Worm (Caenorhabditis elegans) whole organism, L1 larva: ENCODE results near the gene Y48G9A.6.

Experiments used
- C34B4.2 ChIP-seq: sonication (generic microtip); optimal IDR thresholded peaks from 2 replicates; lab custom pipeline; 2017; ENCODE audit warnings: mild to moderate bottlenecking, missing genetic modification characterization, missing compliant biosample characterization
- Y116A8C.19 ChIP-seq: sonication (generic microtip); optimal IDR thresholded peaks from 2 replicates; lab custom pipeline; 2016; ENCODE audit warnings: missing compliant biosample characterization, missing genetic modification characterization, borderline replicate concordance
- alr-1 ChIP-seq: fragments of 200-800 bp; sonication (Bioruptor generic); optimal IDR thresholded peaks from 2 replicates; lab custom pipeline; 2018; ENCODE audit warnings: borderline replicate concordance, mild to moderate bottlenecking, missing genetic modification characterization, missing compliant biosample characterization
- ama-1 ChIP-seq: fragments of 150-350 bp; optimal IDR thresholded peaks from 2 replicates; lab custom pipeline; 2014
- blmp-1 ChIP-seq: fragments of 150-350 bp; optimal IDR thresholded peaks from 2 replicates; lab custom pipeline; 2014; ENCODE audit warnings: missing biosample characterization, missing genetic modification characterization
- ceh-63 ChIP-seq: fragments of 200-800 bp; sonication (Bioruptor generic); optimal IDR thresholded peaks from 2 replicates; lab custom pipeline; 2018; ENCODE audit warnings: mild to moderate bottlenecking, missing genetic modification characterization, missing compliant biosample characterization
- ceh-82 ChIP-seq, 3 experiments: fragments of 150-350 bp in 1 of 3; sonication (generic microtip) in 2 of 3; optimal IDR thresholded peaks; 2 replicates each; lab custom pipeline; 2014 to 2017; ENCODE audit warnings: missing biosample characterization in 3 of 3, missing genetic modification characterization in 3 of 3
- ceh-90 ChIP-seq: sonication (generic microtip); optimal IDR thresholded peaks from 2 replicates; lab custom pipeline; 2016; ENCODE audit warnings: missing genetic modification characterization, missing compliant biosample characterization
- dsc-1 ChIP-seq: sonication (generic microtip); optimal IDR thresholded peaks from 2 replicates; lab custom pipeline; 2016; ENCODE audit warnings: mild to moderate bottlenecking, missing genetic modification characterization, missing compliant biosample characterization
- efl-1 ChIP-seq, 4 experiments: fragments of 150-350 bp; optimal IDR thresholded peaks in 3 of 4; peaks in 1 of 4; 1 replicate in 1 of 4; 2 replicates in 3 of 4; lab custom pipeline; 2014; ENCODE audit warnings: missing biosample characterization in 2 of 4, missing genetic modification characterization in 2 of 4, missing genetic modification reagents in 2 of 4
- efl-3 ChIP-seq: fragments of 200-800 bp; sonication (Bioruptor generic); optimal IDR thresholded peaks from 2 replicates; lab custom pipeline; 2018; ENCODE audit warnings: mild to moderate bottlenecking, missing genetic modification characterization, missing compliant biosample characterization
- egl-13 ChIP-seq: sonication (generic microtip); optimal IDR thresholded peaks from 2 replicates; lab custom pipeline; 2016; ENCODE audit warnings: missing genotype, missing genetic modification reagents, missing genetic modification characterization, missing compliant biosample characterization
- elt-2 ChIP-seq: sonication (generic microtip); optimal IDR thresholded peaks from 2 replicates; lab custom pipeline; 2016; ENCODE audit warnings: missing genetic modification characterization, mild to moderate bottlenecking, inconsistent platforms, missing compliant biosample characterization, missing genetic modification reagents
- elt-3 ChIP-seq, 6 experiments: fragments of 150-350 bp in 1 of 6; sonication (generic microtip); optimal IDR thresholded peaks; 2 replicates each; lab custom pipeline; 2017 to 2018; ENCODE audit warnings: missing biosample characterization in 6 of 6, missing genetic modification characterization in 6 of 6, inconsistent platforms in 1 of 6
- ets-5 ChIP-seq: fragments of 200-800 bp; sonication (Bioruptor generic); IDR thresholded peaks from 2 replicates; pipeline ENCODE4 v1.3.6; 2022; ENCODE audit warnings: missing genetic modification characterization, missing compliant biosample characterization
- fkh-10 ChIP-seq: sonication (generic microtip); optimal IDR thresholded peaks from 2 replicates; lab custom pipeline; 2017; ENCODE audit warnings: missing biosample characterization, missing genetic modification reagents, missing genetic modification characterization
- fkh-4 ChIP-seq: sonication (generic microtip); optimal IDR thresholded peaks from 2 replicates; lab custom pipeline; 2016; ENCODE audit warnings: missing compliant biosample characterization, missing genetic modification characterization, borderline replicate concordance
- fkh-8 ChIP-seq: sonication (generic microtip); optimal IDR thresholded peaks from 2 replicates; lab custom pipeline; 2016; ENCODE audit warnings: mild to moderate bottlenecking, missing genetic modification characterization, missing compliant biosample characterization
- fos-1 ChIP-seq: fragments of 150-350 bp; optimal IDR thresholded peaks from 2 replicates; lab custom pipeline; 2014; ENCODE audit warnings: missing biosample characterization, missing genetic modification characterization
- hlh-17 ChIP-seq: fragments of 200-800 bp; sonication (Bioruptor generic); optimal IDR thresholded peaks from 2 replicates; lab custom pipeline; 2018; ENCODE audit warnings: missing genetic modification characterization, mild to moderate bottlenecking, missing compliant biosample characterization, moderate library complexity, borderline replicate concordance
- isw-1 ChIP-seq: fragments of 200-800 bp; sonication (Bioruptor generic); IDR thresholded peaks from 2 replicates; pipeline ENCODE4 v1.3.6; 2022; ENCODE audit warnings: missing genetic modification characterization, missing compliant biosample characterization
- jun-1 ChIP-seq: fragments of 150-350 bp; optimal IDR thresholded peaks from 2 replicates; lab custom pipeline; 2014; ENCODE audit warnings: missing biosample characterization, missing genetic modification reagents, missing genetic modification characterization
- lin-13 ChIP-seq: fragments of 150-350 bp; optimal IDR thresholded peaks from 2 replicates; lab custom pipeline; 2014; ENCODE audit warnings: missing biosample characterization, missing genetic modification reagents, missing genetic modification characterization
- lin-14 ChIP-seq: fragments of 200-800 bp; sonication (Bioruptor generic); optimal IDR thresholded peaks from 2 replicates; lab custom pipeline; 2018; ENCODE audit warnings: mild to moderate bottlenecking, missing genetic modification characterization, moderate library complexity, missing compliant biosample characterization
- lin-15B ChIP-seq: fragments of 150-350 bp; sonication (generic microtip); optimal IDR thresholded peaks from 3 replicates; lab custom pipeline; 2014; ENCODE audit warnings: missing biosample characterization, missing genetic modification characterization
- lin-35 ChIP-seq, 2 experiments: fragments of 150-350 bp; optimal IDR thresholded peaks; 2 replicates each; lab custom pipeline; 2014; ENCODE audit warnings: missing biosample characterization in 2 of 2, missing genetic modification characterization in 2 of 2, missing genetic modification reagents in 2 of 2
- mdl-1 ChIP-seq, 2 experiments: fragments of 150-350 bp; optimal IDR thresholded peaks; 2 replicates each; lab custom pipeline; 2014 to 2017; ENCODE audit warnings: missing biosample characterization in 2 of 2, missing genetic modification characterization in 2 of 2, inconsistent platforms in 1 of 2
- mef-2 ChIP-seq: fragments of 150-350 bp; optimal IDR thresholded peaks from 2 replicates; lab custom pipeline; 2014; ENCODE audit warnings: missing biosample characterization, missing genetic modification characterization
- mep-1 ChIP-seq: fragments of 150-350 bp; optimal IDR thresholded peaks from 2 replicates; lab custom pipeline; 2014; ENCODE audit warnings: missing biosample characterization, missing genetic modification characterization
- nhr-12 ChIP-seq: sonication (generic microtip); optimal IDR thresholded peaks from 2 replicates; lab custom pipeline; 2017; ENCODE audit warnings: missing biosample characterization, missing genetic modification characterization
- nhr-20 ChIP-seq: sonication (generic microtip); optimal IDR thresholded peaks from 2 replicates; lab custom pipeline; 2016; ENCODE audit warnings: mild to moderate bottlenecking, missing genetic modification characterization, missing compliant biosample characterization
- nhr-28 ChIP-seq: fragments of 150-350 bp; optimal IDR thresholded peaks from 2 replicates; lab custom pipeline; 2014; ENCODE audit warnings: missing biosample characterization, missing genetic modification characterization
- nhr-47 ChIP-seq: sonication (generic microtip); optimal IDR thresholded peaks from 2 replicates; lab custom pipeline; 2016; ENCODE audit warnings: mild to moderate bottlenecking, missing genetic modification characterization, moderate library complexity, missing compliant biosample characterization
- nhr-71 ChIP-seq: sonication (generic microtip); optimal IDR thresholded peaks from 2 replicates; lab custom pipeline; 2016; ENCODE audit warnings: mild to moderate bottlenecking, missing genetic modification characterization, moderate library complexity, missing compliant biosample characterization
- nhr-77 ChIP-seq: fragments of 150-350 bp; optimal IDR thresholded peaks from 2 replicates; lab custom pipeline; 2014; ENCODE audit warnings: missing biosample characterization, missing genetic modification characterization
- nhr-84 ChIP-seq: sonication (generic microtip); optimal IDR thresholded peaks from 2 replicates; lab custom pipeline; 2017; ENCODE audit warnings: missing biosample characterization, missing genetic modification characterization
- nhr-85 ChIP-seq: sonication (generic microtip); peaks from one replicate; lab custom pipeline; 2016; ENCODE audit warnings: missing genetic modification characterization, inconsistent platforms, missing compliant biosample characterization
- nhr-90 ChIP-seq: sonication (generic microtip); optimal IDR thresholded peaks from 2 replicates; lab custom pipeline; 2016; ENCODE audit warnings: mild to moderate bottlenecking, missing genetic modification characterization, missing compliant biosample characterization; ENCODE audit not compliant: poor library complexity
- pag-3 ChIP-seq: sonication (generic microtip); optimal IDR thresholded peaks from 2 replicates; lab custom pipeline; 2017; ENCODE audit warnings: missing genetic modification characterization, mild to moderate bottlenecking, missing compliant biosample characterization, antibody characterized with exemption, borderline replicate concordance; ENCODE audit not compliant: insufficient read depth
- pqm-1 ChIP-seq: sonication (generic microtip); optimal IDR thresholded peaks from 3 replicates; lab custom pipeline; 2017; ENCODE audit warnings: missing biosample characterization, missing genetic modification characterization
- skn-1 ChIP-seq: fragments of 150-350 bp; optimal IDR thresholded peaks from 2 replicates; lab custom pipeline; 2014; ENCODE audit warnings: missing biosample characterization, missing genetic modification characterization
- snpc-4 ChIP-seq: fragments of 150-350 bp; optimal IDR thresholded peaks from 2 replicates; lab custom pipeline; 2014; ENCODE audit warnings: missing biosample characterization, missing genetic modification characterization
- sox-4 ChIP-seq: sonication (generic microtip); optimal IDR thresholded peaks from 2 replicates; lab custom pipeline; 2016; ENCODE audit warnings: missing genetic modification characterization, missing compliant biosample characterization
- sptf-1 ChIP-seq: fragments of 150-350 bp; optimal IDR thresholded peaks from 2 replicates; lab custom pipeline; 2014; ENCODE audit warnings: missing biosample characterization, missing genetic modification characterization
- sup-37 ChIP-seq: fragments of 200-800 bp; sonication (Bioruptor generic); optimal IDR thresholded peaks from 2 replicates; lab custom pipeline; 2018; ENCODE audit warnings: mild to moderate bottlenecking, missing genetic modification characterization, missing compliant biosample characterization
- tbx-2 ChIP-seq: sonication (generic microtip); optimal IDR thresholded peaks from 2 replicates; lab custom pipeline; 2016; ENCODE audit warnings: missing genetic modification characterization, missing compliant biosample characterization
- tlp-1 ChIP-seq: fragments of 150-350 bp; optimal IDR thresholded peaks from 2 replicates; lab custom pipeline; 2014; ENCODE audit warnings: missing biosample characterization, missing genetic modification characterization
- unc-30 ChIP-seq: sonication (generic microtip); optimal IDR thresholded peaks from 2 replicates; lab custom pipeline; 2017; ENCODE audit warnings: missing biosample characterization, missing genetic modification characterization
- xbp-1 ChIP-seq: sonication (generic microtip); optimal IDR thresholded peaks from 2 replicates; lab custom pipeline; 2016; ENCODE audit warnings: missing genetic modification characterization, missing compliant biosample characterization
- zag-1 ChIP-seq: fragments of 150-350 bp; optimal IDR thresholded peaks from 2 replicates; lab custom pipeline; 2014; ENCODE audit warnings: missing biosample characterization, missing genetic modification characterization
- zip-4 ChIP-seq: fragments of 200-800 bp; sonication (Bioruptor generic); optimal IDR thresholded peaks from 2 replicates; lab custom pipeline; 2018; ENCODE audit warnings: mild to moderate bottlenecking, missing genetic modification characterization, moderate library complexity, missing compliant biosample characterization
- ztf-11 ChIP-seq, 2 experiments: sonication (generic microtip); optimal IDR thresholded peaks; 2 replicates each; lab custom pipeline; 2016 to 2017; ENCODE audit warnings: missing genetic modification characterization in 2 of 2, missing biosample characterization in 1 of 2, missing compliant biosample characterization in 1 of 2

Y48G9A.6 gene

DNA sequence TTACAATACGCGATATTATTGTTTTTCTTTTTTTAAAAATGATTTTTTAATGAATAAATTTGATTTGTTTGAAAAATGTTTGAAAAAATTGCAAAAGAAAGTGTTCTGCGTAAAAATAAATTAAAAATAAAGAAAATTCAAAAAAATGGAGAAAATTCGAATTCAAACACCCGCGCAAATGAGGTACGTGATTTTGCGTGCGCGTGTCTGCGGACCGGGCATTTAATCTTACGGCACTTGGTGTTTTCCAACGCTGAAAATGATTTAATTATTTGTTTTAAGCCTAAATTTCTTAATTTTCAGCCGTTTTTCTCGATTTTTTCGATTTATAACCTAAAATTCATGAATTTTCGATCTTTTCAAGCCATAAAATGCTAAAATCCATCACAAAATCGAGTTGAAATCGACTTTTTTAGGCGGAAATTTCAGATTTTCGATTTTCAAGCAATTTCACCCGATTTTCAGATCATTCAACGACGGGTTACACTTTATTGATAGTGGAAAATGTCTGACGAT is 33.9 kb downstream of the Y48G9A.6 start, which contains the start of gene gcn-1:
gcn-1 (plus strand) TSS at position 466 of the 516 bp plus-strand sequence.
- TF ChIP-seq mep-1 (tag; lab: Kevin White, UChicago) (peak; percentile 79), unc-30 (no peak), tbx-2 (tag; lab: Kevin White, UChicago) (peak; percentile 96), jun-1 (peak; percentile 41), mef-2 (tag; lab: Kevin White, UChicago) (no peak), mdl-1 (tag; optimal IDR thresholded peaks at IDR 0.05; lab: Kevin White, UChicago) (peak in 1 of 2 experiments; percentile 48), nhr-71 (tag; lab: Kevin White, UChicago) (no peak), nhr-85 (tag; lab: Kevin White, UChicago) (peak; percentile 16), pag-3 (tag; lab: Kevin White, UChicago) (no peak), skn-1 (tag; lab: Kevin White, UChicago) (peak; percentile 65), dsc-1 (tag; lab: Kevin White, UChicago) (no peak), zag-1 (tag; lab: Kevin White, UChicago) (no peak), lin-13 (peak; percentile 61), zip-4 (GFP tag; lab: Kevin White, UChicago) (no peak), elt-2 (tag; lab: Kevin White, UChicago) (peak; percentile 14), ztf-11 (tag; optimal IDR thresholded peaks at IDR 0.05; lab: Kevin White, UChicago) (peak in 1 of 2 experiments; percentile 12), hlh-17 (GFP tag; lab: Kevin White, UChicago) (no peak), blmp-1 (tag; lab: Kevin White, UChicago) (peak; percentile 47), nhr-47 (tag; lab: Kevin White, UChicago) (no peak), nhr-90 (tag; lab: Kevin White, UChicago) (no peak), snpc-4 (tag; lab: Kevin White, UChicago) (peak; percentile 5), egl-13 (tag; lab: Kevin White, UChicago) (no peak), xbp-1 (tag; lab: Kevin White, UChicago) (peak; percentile 74), ceh-82 (tag; optimal IDR thresholded peaks at IDR 0.05; lab: Kevin White, UChicago) (peak; percentile 79 to 84 (median 82)), sup-37 (no peak), alr-1 (tag; lab: Kevin White, UChicago) (no peak), isw-1 (GFP tag; lab: Robert Waterston, UW) (peak; percentile 64), fkh-4 (no peak), ceh-63 (GFP tag; lab: Kevin White, UChicago) (no peak), nhr-84 (no peak), Y116A8C.19 (tag; lab: Kevin White, UChicago) (no peak), tlp-1 (no peak), lin-15B (tag; lab: Kevin White, UChicago) (peak; percentile 42), C34B4.2 (tag; lab: Kevin White, UChicago) (no peak), fkh-10 (GFP tag; lab: Kevin White, UChicago) (peak; percentile 41), lin-35 (GFP tag; optimal IDR thresholded peaks at IDR 0.05; lab: Kevin White, UChicago) (peak; percentile 99), lin-14 (GFP tag; lab: Kevin White, UChicago) (no peak), pqm-1 (tag; lab: Kevin White, UChicago) (no peak), efl-1 (optimal IDR thresholded peaks at IDR 0.05; lab: Kevin White, UChicago) (peak; percentile 98 to 99), efl-1 (GFP tag; optimal IDR thresholded peaks at IDR 0.05 in 1 of 2; lab: Kevin White, UChicago) (peak; percentile 99 to 100), ceh-90 (tag; lab: Kevin White, UChicago) (no peak), nhr-28 (tag; lab: Kevin White, UChicago) (no peak), sox-4 (tag; lab: Kevin White, UChicago) (no peak), sptf-1 (tag; lab: Kevin White, UChicago) (no peak), nhr-12 (no peak), fos-1 (peak; percentile 29), nhr-20 (tag; lab: Kevin White, UChicago) (no peak), efl-3 (GFP tag; lab: Kevin White, UChicago) (no peak), elt-3 (tag; optimal IDR thresholded peaks at IDR 0.05; lab: Kevin White, UChicago) (peak in 2 of 6 experiments; percentile 21 to 40), ama-1 (lab: Kevin White, UChicago) (peak; percentile 14), nhr-77 (tag; lab: Kevin White, UChicago) (no peak), fkh-8 (tag; lab: Kevin White, UChicago) (peak; percentile 45), ets-5 (no peak)
